Fruit fly (Drosophila melanogaster): Measurements from ENCODE around the gene mab-21.

Gene mab-21

dm6 chrX:6050282-6050934, 37.4 kb upstream of the mab-21 start, which contains the start of gene CG5921 (continued):
- TF ChIP-seq hth (optimal IDR thresholded peaks at IDR 0.05) (no peak), emc (GFP tag; optimal IDR thresholded peaks at IDR 0.05) (no peak), YL-1 (GFP tag; optimal IDR thresholded peaks at IDR 0.05) (no peak), Lhr (GFP tag; optimal IDR thresholded peaks at IDR 0.05) (peak; percentile 38), oc (tag; optimal IDR thresholded peaks at IDR 0.05) (no peak), ci (GFP tag; IDR thresholded peaks at IDR 0.05) (no peak), Ets65A (GFP tag) (no peak), Ada2b (GFP tag; IDR thresholded peaks at IDR 0.05) (no peak), CG16863 (GFP tag; optimal IDR thresholded peaks at IDR 0.05) (no peak), Scr (GFP tag; IDR thresholded peaks at IDR 0.05; ENCODE audit: partially characterized antibody) (0 out of 2 replicates have a peak, but pooled peaks have one; percentile 9), danr (GFP tag; IDR thresholded peaks at IDR 0.05) (no peak), CrebB (tag; optimal IDR thresholded peaks at IDR 0.05) (no peak), CTCF (GFP tag; optimal IDR thresholded peaks at IDR 0.05) (peak; percentile 21), ems (GFP tag; optimal IDR thresholded peaks at IDR 0.05) (peak; percentile 2), E2f2 (GFP tag; IDR thresholded peaks at IDR 0.05) (peak; percentile 60), Dp (GFP tag; optimal IDR thresholded peaks at IDR 0.05) (peak; percentile 43), CG18599 (GFP tag; optimal IDR thresholded peaks at IDR 0.05) (no peak), sens (GFP tag) (peak; percentile 30), CG30431 (GFP tag; optimal IDR thresholded peaks at IDR 0.05) (no peak), odd (GFP tag; optimal IDR thresholded peaks at IDR 0.05) (no peak), dpn (GFP tag; optimal IDR thresholded peaks at IDR 0.05) (no peak), Side (GFP tag; optimal IDR thresholded peaks at IDR 0.05) (no peak), Hr39 (optimal IDR thresholded peaks at IDR 0.05) (no peak), usp (GFP tag; optimal IDR thresholded peaks at IDR 0.05) (no peak), klu (GFP tag; IDR thresholded peaks at IDR 0.05) (no peak), lbe (GFP tag; optimal IDR thresholded peaks at IDR 0.05) (no peak), sob (GFP tag; IDR thresholded peaks at IDR 0.05) (no peak), sc (optimal IDR thresholded peaks at IDR 0.05) (no peak), sc (GFP tag; optimal IDR thresholded peaks at IDR 0.05) (no peak), Pdp1 (GFP tag; optimal IDR thresholded peaks at IDR 0.05) (no peak), hbn (GFP tag; IDR thresholded peaks at IDR 0.05; ENCODE audit: partially characterized antibody) (no peak), vfl (GFP tag; optimal IDR thresholded peaks at IDR 0.05) (no peak), NC2β (GFP tag; optimal IDR thresholded peaks at IDR 0.05) (no peak), stwl (tag; optimal IDR thresholded peaks at IDR 0.05) (peak; percentile 82), bsh (GFP tag; optimal IDR thresholded peaks at IDR 0.05) (no peak), Poxn (GFP tag; IDR thresholded peaks at IDR 0.05) (no peak), CG12659 (GFP tag; optimal IDR thresholded peaks at IDR 0.05) (no peak), pzg (GFP tag; optimal IDR thresholded peaks at IDR 0.05) (peak; percentile 5), peb (GFP tag; IDR thresholded peaks at IDR 0.05) (no peak), cas (GFP tag; IDR thresholded peaks at IDR 0.05) (no peak), CoRest (tag; optimal IDR thresholded peaks at IDR 0.05) (no peak), Doc3 (GFP tag; IDR thresholded peaks at IDR 0.05; ENCODE audit: partially characterized antibody) (0 out of 3 replicates have a peak, but pooled peaks have one; percentile 38), CG34224 (GFP tag; IDR thresholded peaks at IDR 0.05; ENCODE audit: partially characterized antibody) (no peak), CG11560 (tag; IDR thresholded peaks at IDR 0.05) (no peak), CG34422 (GFP tag; IDR thresholded peaks at IDR 0.05) (no peak), Rx (GFP tag; IDR thresholded peaks at IDR 0.05) (no peak), Hr51 (GFP tag; optimal IDR thresholded peaks at IDR 0.05) (peak in 1 of 2 experiments; percentile 16), org-1 (GFP tag; optimal IDR thresholded peaks at IDR 0.05) (no peak), CG15479 (GFP tag; optimal IDR thresholded peaks at IDR 0.05) (no peak), nerfin-2 (GFP tag; IDR thresholded peaks at IDR 0.05; ENCODE audit: partially characterized antibody) (no peak), ewg (GFP tag; optimal IDR thresholded peaks at IDR 0.05) (peak; percentile 50)
